Worm (Caenorhabditis elegans): ENCODE results near the gene F10E9.2.

The F10E9.2 gene

ce11 chrIII:8358213-8358672, 45.8 kb downstream of the F10E9.2 start, which contains the start of the genes R05D3.8 and rfp-1 (continued):
- TF ChIP-seq attf-5 (GFP tag; optimal IDR thresholded peaks at IDR 0.05) = peak; percentile 71
- no peak for TF ChIP-seq him-1 (tag; optimal IDR thresholded peaks at IDR 0.05)
- TF ChIP-seq zfh-2 (GFP tag; conservative IDR thresholded peaks at IDR 0.05) = no peak
- no peak for TF ChIP-seq somi-1 (GFP tag; optimal IDR thresholded peaks at IDR 0.05)
- TF ChIP-seq ama-1 (optimal IDR thresholded peaks at IDR 0.05) = no peak
- peak in 1 of 2 experiments; percentile 14 for TF ChIP-seq ama-1 (GFP tag; optimal IDR thresholded peaks at IDR 0.05)
- no peak for TF ChIP-seq chd-7 (tag; optimal IDR thresholded peaks at IDR 0.05)
- no peak for TF ChIP-seq lin-26 (GFP tag; IDR thresholded peaks at IDR 0.05)
- no peak for TF ChIP-seq nhr-90 (tag; optimal IDR thresholded peaks at IDR 0.05)
- peak; percentile 12 for TF ChIP-seq tlf-1 (GFP tag; optimal IDR thresholded peaks at IDR 0.05)

- TF ChIP-seq pbrm-1 (GFP tag; IDR thresholded peaks at IDR 0.05) (no peak), efl-1 (GFP tag; optimal IDR thresholded peaks at IDR 0.05) (peak; percentile 1), lsy-27 (tag; optimal IDR thresholded peaks at IDR 0.05; ENCODE audit: borderline replicate concordance, insufficient read depth) (no peak), dpff-1 (tag; optimal IDR thresholded peaks at IDR 0.05) (no peak), F33H1.4 (GFP tag; IDR thresholded peaks at IDR 0.05) (peak; percentile 55; the same call in 1 of the 2 replicates), ceh-91 (GFP tag; IDR thresholded peaks at IDR 0.05) (peak; percentile 84), madf-6 (GFP tag; IDR thresholded peaks at IDR 0.05) (peak; percentile 44), lsl-1 (GFP tag; optimal IDR thresholded peaks at IDR 0.05) (peak; percentile 74), ztf-6 (GFP tag; IDR thresholded peaks at IDR 0.05) (no peak)
Observed at ce11 chrIII:8363253-8364061, 51.0 kb downstream of the F10E9.2 start, which contains the start of gene R05D3.3. Gene R05D3.3 (plus strand): TSS chrIII:8364011.
